Fruit fly (Drosophila melanogaster) whole organism, embryonic: ENCODE measurements around the gene smash.
A peak's percentile ranks its signal among the peaks of the same experiment; 100 is the strongest.

ENCODE experiments used
- ATbp ChIP-seq: fragments of 200-800 bp; sonication (Bioruptor generic); optimal IDR thresholded peaks from 2 replicates; lab custom pipeline; 2017; ENCODE audit warnings: missing biosample characterization, mild to moderate bottlenecking, missing genetic modification characterization, missing genetic modification reagents
- CG11093 ChIP-seq: fragments of 200-800 bp; sonication (Bioruptor generic); IDR thresholded peaks from 3 replicates; pipeline ENCODE4 v1.3.6; 2022; ENCODE audit warnings: missing biosample characterization, missing genetic modification characterization
- CG11247 ChIP-seq: fragments of 200-800 bp; sonication (Bioruptor generic); IDR thresholded peaks from 2 replicates; pipeline ENCODE4 v1.3.6; 2022; ENCODE audit warnings: missing biosample characterization, missing genetic modification characterization
- CG12769 ChIP-seq: fragments of 200-800 bp; sonication (Bioruptor generic); optimal IDR thresholded peaks from 2 replicates; lab custom pipeline; 2019; ENCODE audit warnings: missing biosample characterization, mild to moderate bottlenecking, missing genetic modification characterization, moderate library complexity
- CG14014 ChIP-seq: fragments of 200-800 bp; sonication (Bioruptor generic); IDR thresholded peaks from 2 replicates; pipeline ENCODE4 v1.3.6; 2022; ENCODE audit warnings: missing biosample characterization, missing genetic modification characterization
- CG15514 ChIP-seq: fragments of 200-800 bp; sonication (Bioruptor generic); optimal IDR thresholded peaks from 3 replicates; lab custom pipeline; 2017; ENCODE audit warnings: missing biosample characterization, missing genetic modification characterization, mild to moderate bottlenecking, moderate library complexity, missing genetic modification reagents
- CG1832 ChIP-seq: fragments of 200-800 bp; sonication (Bioruptor generic); optimal IDR thresholded peaks from 2 replicates; lab custom pipeline; 2017; ENCODE audit warnings: missing biosample characterization, mild to moderate bottlenecking, missing genetic modification characterization, inconsistent platforms
- CG31365 ChIP-seq: fragments of 200-800 bp; sonication (Bioruptor generic); optimal IDR thresholded peaks from 2 replicates; lab custom pipeline; 2018; ENCODE audit warnings: missing biosample characterization, mild to moderate bottlenecking, missing genetic modification characterization
- CG3726 ChIP-seq: fragments of 200-800 bp; sonication (Bioruptor generic); IDR thresholded peaks from 3 replicates; pipeline ENCODE4, ENCODE4 v1.3.6; 2022; ENCODE audit warnings: missing biosample characterization, missing genetic modification characterization
- CG42726 ChIP-seq: fragments of 200-800 bp; sonication (Bioruptor generic); IDR thresholded peaks from 2 replicates; pipeline ENCODE4 v1.3.6; 2022; ENCODE audit warnings: missing biosample characterization, missing genetic modification characterization; ENCODE audit not compliant: partially characterized antibody
- CG4282 ChIP-seq: fragments of 200-800 bp; sonication (Bioruptor generic); optimal IDR thresholded peaks from 2 replicates; lab custom pipeline; 2016; ENCODE audit warnings: missing biosample characterization, missing genetic modification characterization
- CG43689 ChIP-seq: fragments of 200-800 bp; sonication (Bioruptor generic); IDR thresholded peaks from 2 replicates; pipeline ENCODE4 v1.3.6; 2022; ENCODE audit warnings: missing biosample characterization, missing genetic modification characterization
- CG4424 ChIP-seq: fragments of 200-800 bp; sonication (Bioruptor generic); optimal IDR thresholded peaks from 3 replicates; lab custom pipeline; 2016; ENCODE audit warnings: missing biosample characterization, missing genetic modification characterization
- CG4730 ChIP-seq: fragments of 200-800 bp; sonication (Bioruptor generic); IDR thresholded peaks from 2 replicates; pipeline ENCODE4 v1.3.6; 2022; ENCODE audit warnings: missing biosample characterization, missing genetic modification characterization
- CG6854 ChIP-seq: fragments of 200-800 bp; sonication (Bioruptor generic); optimal IDR thresholded peaks from 3 replicates; lab custom pipeline; 2017; ENCODE audit warnings: missing biosample characterization, mild to moderate bottlenecking, missing genetic modification characterization
- CG7556 ChIP-seq: fragments of 200-800 bp; sonication (Bioruptor generic); optimal IDR thresholded peaks from 2 replicates; lab custom pipeline; 2017; ENCODE audit warnings: missing biosample characterization, mild to moderate bottlenecking, missing genetic modification characterization
- CG8290 ChIP-seq, 3 experiments: fragments of 200-800 bp; sonication (Bioruptor generic); optimal IDR thresholded peaks; 2 replicates each; lab custom pipeline; 2016 to 2019; ENCODE audit warnings: missing biosample characterization in 3 of 3, missing genetic modification characterization in 3 of 3, mild to moderate bottlenecking in 2 of 3, moderate library complexity in 1 of 3
- CG9727 ChIP-seq: fragments of 200-800 bp; sonication (Bioruptor generic); optimal IDR thresholded peaks from 3 replicates; lab custom pipeline; 2017; ENCODE audit warnings: missing biosample characterization, mild to moderate bottlenecking, missing genetic modification characterization
- CG9932 ChIP-seq: fragments of 200-800 bp; sonication (Bioruptor generic); IDR thresholded peaks from 2 replicates; pipeline ENCODE4 v1.3.6; 2022; ENCODE audit warnings: missing biosample characterization, missing genetic modification characterization
- Dbx ChIP-seq: fragments of 200-800 bp; sonication (Bioruptor generic); IDR thresholded peaks from 3 replicates; pipeline ENCODE4 v1.3.6; 2022; ENCODE audit warnings: missing biosample characterization, missing genetic modification characterization
- Doc2 ChIP-seq: fragments of 200-800 bp; sonication (Bioruptor generic); IDR thresholded peaks from 2 replicates; pipeline ENCODE4 v1.3.6; 2022; ENCODE audit warnings: missing biosample characterization, missing genetic modification characterization
- Dp ChIP-seq: fragments of 200-800 bp; sonication (Bioruptor generic); optimal IDR thresholded peaks from 2 replicates; lab custom pipeline; 2018; ENCODE audit warnings: missing biosample characterization, mild to moderate bottlenecking, missing genetic modification characterization, moderate library complexity
- Ets97D ChIP-seq: fragments of 200-800 bp; sonication (Bioruptor generic); optimal IDR thresholded peaks from 3 replicates; lab custom pipeline; 2016; ENCODE audit warnings: missing biosample characterization, missing genetic modification characterization
- Fer1 ChIP-seq: fragments of 200-800 bp; sonication (Bioruptor generic); optimal IDR thresholded peaks from 2 replicates; lab custom pipeline; 2017; ENCODE audit warnings: missing biosample characterization, mild to moderate bottlenecking, missing genetic modification characterization
- HLHmδ ChIP-seq: fragments of 200-800 bp; sonication (Bioruptor generic); optimal IDR thresholded peaks from 2 replicates; lab custom pipeline; 2018; ENCODE audit warnings: missing biosample characterization, mild to moderate bottlenecking, missing genetic modification characterization, moderate library complexity
- HmgD ChIP-seq: fragments of 200-800 bp; sonication (Bioruptor generic); optimal IDR thresholded peaks from 3 replicates; lab custom pipeline; 2016; ENCODE audit warnings: missing biosample characterization, missing genetic modification characterization
- MTF-1 ChIP-seq: fragments of 200-800 bp; sonication (Bioruptor generic); optimal IDR thresholded peaks from 2 replicates; lab custom pipeline; 2018; ENCODE audit warnings: missing biosample characterization, mild to moderate bottlenecking, missing genetic modification characterization, borderline replicate concordance
- az2 ChIP-seq: fragments of 200-800 bp; sonication (Bioruptor generic); optimal IDR thresholded peaks from 3 replicates; lab custom pipeline; 2016; ENCODE audit warnings: missing biosample characterization, missing genetic modification characterization
- cas ChIP-seq: fragments of 200-800 bp; sonication (Bioruptor generic); IDR thresholded peaks from 2 replicates; pipeline ENCODE4 v1.3.6; 2022; ENCODE audit warnings: missing biosample characterization, missing genetic modification characterization
- caup ChIP-seq: fragments of 200-800 bp; sonication (Bioruptor generic); optimal IDR thresholded peaks from 3 replicates; lab custom pipeline; 2017; ENCODE audit warnings: missing biosample characterization, mild to moderate bottlenecking, missing genetic modification characterization, moderate library complexity; ENCODE audit not compliant: severe bottlenecking
- chif ChIP-seq, 2 experiments: fragments of 200-800 bp; sonication (Bioruptor generic); optimal IDR thresholded peaks; 3 replicates each; lab custom pipeline; 2016; ENCODE audit warnings: missing biosample characterization in 2 of 2, missing genetic modification characterization in 2 of 2
- eve ChIP-seq, 2 experiments: fragments of >200 bp; optimal IDR thresholded peaks; 2 replicates each; lab custom pipeline; 2017; ENCODE audit warnings: missing biosample characterization in 2 of 2, missing genetic modification characterization in 2 of 2
- fd64A ChIP-seq: fragments of 200-800 bp; sonication (Bioruptor generic); optimal IDR thresholded peaks from 3 replicates; lab custom pipeline; 2018; ENCODE audit warnings: missing biosample characterization, mild to moderate bottlenecking, missing genetic modification characterization
- hbn ChIP-seq: fragments of 200-800 bp; sonication (Bioruptor generic); IDR thresholded peaks from 2 replicates; pipeline ENCODE4 v1.3.6; 2022; ENCODE audit warnings: missing biosample characterization, missing genetic modification characterization; ENCODE audit not compliant: partially characterized antibody
- insv ChIP-seq, 2 experiments: fragments of 200-800 bp; sonication (Bioruptor generic); optimal IDR thresholded peaks; 3 replicates each; lab custom pipeline; 2016 to 2018; ENCODE audit warnings: missing biosample characterization in 2 of 2, missing genetic modification characterization in 2 of 2
- inv ChIP-seq: fragments of 200-800 bp; sonication (Bioruptor generic); IDR thresholded peaks from 2 replicates; pipeline ENCODE4 v1.3.6; 2022; ENCODE audit warnings: missing biosample characterization, missing genetic modification characterization; ENCODE audit not compliant: partially characterized antibody
- kah ChIP-seq: fragments of 200-800 bp; sonication (Bioruptor generic); optimal IDR thresholded peaks from 2 replicates; lab custom pipeline; 2018; ENCODE audit warnings: missing biosample characterization, mild to moderate bottlenecking, missing genetic modification characterization
- lbe ChIP-seq: fragments of 200-800 bp; sonication (Bioruptor generic); optimal IDR thresholded peaks from 2 replicates; lab custom pipeline; 2016; ENCODE audit warnings: missing biosample characterization, mild to moderate bottlenecking, missing genetic modification characterization
- otp ChIP-seq: fragments of 200-800 bp; sonication (Bioruptor generic); IDR thresholded peaks from 3 replicates; pipeline ENCODE4, ENCODE4 v1.3.6; 2022; ENCODE audit warnings: missing biosample characterization, missing genetic modification characterization
- pan ChIP-seq, 4 experiments: fragments of >200 bp in 3 of 4; fragments of 200-800 bp in 1 of 4; sonication (Bioruptor generic) in 1 of 4; optimal IDR thresholded peaks in 3 of 4; IDR thresholded peaks in 1 of 4; 2 replicates each; pipeline versions ENCODE4 v1.3.6 to Lab custom; 2017 to 2022; ENCODE audit warnings: missing biosample characterization in 2 of 4, missing genetic modification characterization in 2 of 4, mixed read lengths in 1 of 4
- pb ChIP-seq: fragments of 200-800 bp; sonication (Bioruptor generic); optimal IDR thresholded peaks from 3 replicates; lab custom pipeline; 2016; ENCODE audit warnings: missing biosample characterization, missing genetic modification characterization
- pho ChIP-seq: fragments of 200-800 bp; sonication (Bioruptor generic); optimal IDR thresholded peaks from 2 replicates; lab custom pipeline; 2016; ENCODE audit warnings: missing biosample characterization, missing genetic modification characterization
- pita ChIP-seq: fragments of 200-800 bp; sonication (Bioruptor generic); optimal IDR thresholded peaks from 2 replicates; lab custom pipeline; 2017; ENCODE audit warnings: missing biosample characterization, mild to moderate bottlenecking, missing genetic modification characterization
- sens-2 ChIP-seq: fragments of 200-800 bp; sonication (Bioruptor generic); IDR thresholded peaks from 2 replicates; pipeline ENCODE4 v1.3.6; 2022; ENCODE audit warnings: missing biosample characterization, missing genetic modification characterization
- seq ChIP-seq: fragments of 200-800 bp; sonication (Bioruptor generic); IDR thresholded peaks from 2 replicates; pipeline ENCODE4 v1.3.6; 2022; ENCODE audit warnings: missing biosample characterization, missing genetic modification characterization
- sob ChIP-seq: fragments of 200-800 bp; sonication (Bioruptor generic); IDR thresholded peaks from 2 replicates; pipeline ENCODE4 v1.3.6; 2022; ENCODE audit warnings: missing biosample characterization, missing genetic modification characterization
- zfh2 ChIP-seq: fragments of 200-800 bp; sonication (Bioruptor generic); optimal IDR thresholded peaks from 2 replicates; lab custom pipeline; 2016; ENCODE audit warnings: missing biosample characterization, missing genetic modification characterization

The smash gene

DNA sequence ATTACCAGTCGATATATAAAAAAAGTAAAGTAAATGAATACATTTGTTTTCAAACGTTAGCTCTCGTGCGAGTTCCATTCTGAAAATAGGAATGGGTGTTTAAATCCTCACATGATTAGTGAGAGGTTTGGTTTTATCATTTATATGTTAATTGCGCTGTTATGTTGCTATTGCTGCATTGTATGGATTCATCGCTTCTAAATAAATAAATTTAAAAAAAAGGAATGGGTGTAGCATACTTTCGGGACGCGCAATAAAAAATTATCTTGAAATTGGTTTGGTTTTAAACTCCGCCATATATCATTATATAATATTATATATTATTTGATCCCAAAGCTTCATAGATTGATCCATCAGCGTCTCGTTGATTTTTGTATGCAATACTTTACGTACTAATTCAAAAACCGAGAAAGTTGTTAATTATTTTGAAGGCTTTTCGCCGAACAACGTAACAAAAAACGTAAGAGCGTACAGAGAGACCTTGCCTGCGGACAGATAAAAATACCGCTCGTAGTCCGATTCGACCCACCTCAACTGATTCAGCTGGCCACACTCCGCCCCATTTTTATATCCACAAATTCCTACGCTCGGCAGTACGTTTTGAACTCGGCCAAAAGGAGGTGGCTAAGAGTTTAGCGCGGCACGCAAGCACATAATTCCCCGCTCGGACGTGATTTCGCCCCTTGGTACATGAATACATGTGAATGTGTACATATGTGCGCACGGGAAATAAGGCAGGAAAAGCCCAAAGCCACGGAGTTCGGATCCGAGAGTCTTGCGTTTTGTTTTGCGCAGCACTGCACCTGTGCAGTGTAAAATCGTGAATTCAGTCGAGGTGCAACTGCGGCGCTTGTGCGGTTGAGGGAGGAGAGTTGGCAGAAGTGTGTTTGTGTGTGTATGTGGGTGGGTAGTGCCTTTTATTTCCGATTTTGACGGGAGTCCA is at the start of gene smash (continued):
- peak; percentile 3 for TF ChIP-seq MTF-1 (GFP tag; lab: Kevin White, UChicago)
- TF ChIP-seq CG31365 (tag; lab: Kevin White, UChicago), result no peak
- TF ChIP-seq az2 (GFP tag; lab: Kevin White, UChicago), result no peak
- no peak for TF ChIP-seq kah
- TF ChIP-seq CG4424 (GFP tag; lab: Kevin White, UChicago), result no peak
- no peak for TF ChIP-seq chif (GFP tag; optimal IDR thresholded peaks at IDR 0.05; lab: Kevin White, UChicago)
- peak; percentile 45 for TF ChIP-seq CG6854 (GFP tag; lab: Kevin White, UChicago)
- TF ChIP-seq CG11093 (GFP tag; lab: Robert Waterston, UW), result no peak
- TF ChIP-seq cas (GFP tag; lab: Robert Waterston, UW), result no peak
- peak; percentile 22 for TF ChIP-seq CG7556 (GFP tag; lab: Kevin White, UChicago)
- peak; percentile 73 for TF ChIP-seq Fer1 (GFP tag; lab: Kevin White, UChicago)
- no peak for TF ChIP-seq pho (GFP tag; lab: Kevin White, UChicago)
- TF ChIP-seq sob (GFP tag; lab: Robert Waterston, UW), result peak; percentile 48
- TF ChIP-seq hbn (GFP tag; lab: Robert Waterston, UW), result 0 out of 2 replicates have a peak, but pooled peaks have one; percentile 40
- no peak for TF ChIP-seq fd64A (GFP tag; lab: Kevin White, UChicago)
- peak; percentile 39; the same call in 1 of the 2 replicates for TF ChIP-seq CG9932 (GFP tag; lab: Robert Waterston, UW)
- TF ChIP-seq pita (GFP tag; lab: Kevin White, UChicago), result peak; percentile 55
- TF ChIP-seq CG8290 (GFP tag; optimal IDR thresholded peaks at IDR 0.05; lab: Kevin White, UChicago), result peak; percentile 92
- TF ChIP-seq CG8290 (tag; optimal IDR thresholded peaks at IDR 0.05; lab: Kevin White, UChicago), result peak; percentile 54 to 94
- no peak for TF ChIP-seq otp
- TF ChIP-seq caup (GFP tag; lab: Kevin White, UChicago), result peak; percentile 19
- TF ChIP-seq CG4282 (GFP tag; lab: Kevin White, UChicago), result peak; percentile 10
- TF ChIP-seq CG14014 (GFP tag; lab: Robert Waterston, UW), result peak; percentile 27; the same call in 1 of the 2 replicates
- TF ChIP-seq CG3726, result no peak
- TF ChIP-seq lbe (GFP tag; lab: Kevin White, UChicago), result peak; percentile 28
- TF ChIP-seq Dbx (GFP tag; lab: Robert Waterston, UW), result peak; percentile 64; the same call in 2 of the 3 replicates
- peak; percentile 47 for TF ChIP-seq Dp
- peak; percentile 71 for TF ChIP-seq HmgD
- TF ChIP-seq CG42726 (GFP tag; lab: Robert Waterston, UW), result peak; percentile 88
- TF ChIP-seq ATbp, result no peak
- TF ChIP-seq CG1832 (GFP tag; lab: Kevin White, UChicago), result no peak
- no peak for TF ChIP-seq eve (GFP tag; optimal IDR thresholded peaks at IDR 0.05; lab: Kevin White, UChicago)
- peak; percentile 48 for TF ChIP-seq sens-2 (GFP tag; lab: Robert Waterston, UW)
- peak; percentile 28 for TF ChIP-seq CG9727
- TF ChIP-seq zfh2 (GFP tag; lab: Kevin White, UChicago), result peak; percentile 12
- peak; percentile 76 for TF ChIP-seq CG15514 (GFP tag; lab: Kevin White, UChicago)
- TF ChIP-seq pb, result peak; percentile 43
- no peak for TF ChIP-seq insv (GFP tag; optimal IDR thresholded peaks at IDR 0.05; lab: Kevin White, UChicago)
- TF ChIP-seq inv, result peak; percentile 43; the same call in 1 of the 2 replicates
- no peak for TF ChIP-seq Doc2 (GFP tag; lab: Robert Waterston, UW)
- peak; percentile 88 for TF ChIP-seq HLHmδ
- no peak for TF ChIP-seq CG4730 (GFP tag; lab: Robert Waterston, UW)
- TF ChIP-seq pan (optimal IDR thresholded peaks at IDR 0.05; lab: Kevin White, UChicago), result no peak
- peak in 1 of 2 experiments; percentile 38 for TF ChIP-seq pan (GFP tag; optimal IDR thresholded peaks at IDR 0.05 in 1 of 2, IDR thresholded peaks at IDR 0.05 in 1 of 2)
- peak; percentile 62; the same call in 1 of the 2 replicates for TF ChIP-seq seq (GFP tag; lab: Robert Waterston, UW)
- TF ChIP-seq CG43689 (GFP tag; lab: Robert Waterston, UW), result no peak
- peak; percentile 22; the same call in 1 of the 2 replicates for TF ChIP-seq CG11247 (GFP tag; lab: Robert Waterston, UW)
- peak; percentile 76 for TF ChIP-seq Ets97D (GFP tag; lab: Kevin White, UChicago)
- peak; percentile 83 for TF ChIP-seq CG12769 (tag; lab: Kevin White, UChicago)
